Worm (Caenorhabditis elegans) whole organism, young adult: ENCODE measurements around the gene ZK945.8.

ENCODE experiments used
- attf-6 ChIP-seq: fragments of 200-800 bp; sonication (Bioruptor generic); IDR thresholded peaks from 2 replicates; pipeline ENCODE4 v1.3.6; 2022; ENCODE audit warnings: missing genetic modification reagents, missing genetic modification characterization, missing compliant biosample characterization
- bed-1 ChIP-seq: fragments of 200-800 bp; sonication (Bioruptor generic); IDR thresholded peaks from 2 replicates; pipeline ENCODE4 v1.3.6; 2022; ENCODE audit warnings: missing genetic modification reagents, missing genetic modification characterization, missing compliant biosample characterization
- ceh-27 ChIP-seq: fragments of 200-800 bp; sonication (Bioruptor generic); optimal IDR thresholded peaks from 2 replicates; lab custom pipeline; 2018; ENCODE audit warnings: mild to moderate bottlenecking, missing genetic modification characterization, moderate library complexity, missing compliant biosample characterization
- ceh-40 ChIP-seq: fragments of 200-800 bp; sonication (Bioruptor generic); IDR thresholded peaks from 2 replicates; pipeline ENCODE4 v1.3.6; 2022; ENCODE audit warnings: missing genetic modification characterization, missing compliant biosample characterization
- efl-1 ChIP-seq: fragments of 150-350 bp; optimal IDR thresholded peaks from 2 replicates; lab custom pipeline; 2014; ENCODE audit warnings: missing biosample characterization, missing genetic modification reagents, missing genetic modification characterization
- fkh-3 ChIP-seq: sonication (generic microtip); optimal IDR thresholded peaks from 2 replicates; lab custom pipeline; 2016; ENCODE audit warnings: mild to moderate bottlenecking, missing genetic modification characterization, missing compliant biosample characterization
- lin-35 ChIP-seq, 3 experiments: fragments of 150-350 bp in 2 of 3; sonication (generic microtip) in 1 of 3; optimal IDR thresholded peaks; 2 replicates each; lab custom pipeline; 2014 to 2018; ENCODE audit warnings: missing biosample characterization in 3 of 3, missing genetic modification characterization in 3 of 3, missing genetic modification reagents in 3 of 3
- nhr-120 ChIP-seq: fragments of 200-800 bp; sonication (Bioruptor generic); IDR thresholded peaks from 2 replicates; pipeline ENCODE4 v1.3.6; 2022; ENCODE audit warnings: missing genetic modification characterization, missing compliant biosample characterization
- sea-2 ChIP-seq: fragments of 200-800 bp; sonication (Bioruptor generic); IDR thresholded peaks from 2 replicates; pipeline ENCODE4 v1.3.6; 2022; ENCODE audit warnings: missing genetic modification characterization, missing compliant biosample characterization
- sptf-2 ChIP-seq: fragments of 200-800 bp; sonication (Bioruptor generic); optimal IDR thresholded peaks from 2 replicates; lab custom pipeline; 2018; ENCODE audit warnings: mild to moderate bottlenecking, missing genetic modification characterization, missing compliant biosample characterization

DNA sequence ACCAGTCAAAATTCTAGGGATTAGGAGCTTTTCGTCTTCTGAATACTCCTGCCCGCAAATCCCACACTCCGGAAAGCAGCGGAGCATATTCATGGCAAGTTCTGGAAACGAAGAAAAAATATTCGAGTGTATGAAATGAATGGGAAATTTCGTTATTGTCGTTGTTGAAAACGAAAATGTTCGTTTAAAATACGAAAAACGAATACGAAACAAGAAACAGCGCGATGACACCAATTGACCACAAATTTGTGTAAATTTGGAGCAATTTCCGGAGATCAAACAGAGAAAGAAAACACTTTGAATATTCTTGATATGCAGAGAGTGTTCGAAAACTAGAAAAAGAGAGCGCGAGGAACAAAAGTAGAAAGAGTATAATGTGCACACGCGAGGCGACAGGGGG, 2.8 kb upstream of the ZK945.8 start, which contains the start of gene ZK945.4:
- no peak for TF ChIP-seq ceh-40
- no peak for TF ChIP-seq sptf-2 (GFP tag; lab: Kevin White, UChicago)
- TF ChIP-seq lin-35 (GFP tag; optimal IDR thresholded peaks at IDR 0.05; lab: Kevin White, UChicago), result no peak
- TF ChIP-seq fkh-3 (tag; lab: Kevin White, UChicago), result no peak
- no peak for TF ChIP-seq efl-1 (GFP tag; lab: Kevin White, UChicago)
- TF ChIP-seq bed-1, result no peak
- no peak for TF ChIP-seq ceh-27 (GFP tag; lab: Kevin White, UChicago)
- TF ChIP-seq sea-2 (GFP tag; lab: Robert Waterston, UW), result no peak
- TF ChIP-seq attf-6 (GFP tag; lab: Robert Waterston, UW), result no peak
- TF ChIP-seq nhr-120 (GFP tag; lab: Robert Waterston, UW), result no peak
